Fruit fly (Drosophila melanogaster) whole organism, embryonic: Measurements from ENCODE around the gene eys.
A peak's percentile ranks its signal among the peaks of the same experiment; 100 is the strongest.

Experiments
- Awh ChIP-seq: fragments of 200-800 bp; sonication (Bioruptor generic); IDR thresholded peaks from 2 replicates; pipeline ENCODE4, ENCODE4 v1.3.6; 2022; ENCODE audit warnings: missing biosample characterization, missing genetic modification characterization
- BEAF-32 ChIP-seq: fragments of 200-800 bp; sonication (Bioruptor generic); optimal IDR thresholded peaks from 3 replicates; lab custom pipeline; 2017; ENCODE audit warnings: missing biosample characterization, missing genetic modification characterization, mild to moderate bottlenecking, moderate library complexity, missing genetic modification reagents
- CG10366 ChIP-seq: fragments of 200-800 bp; sonication (Bioruptor generic); IDR thresholded peaks from 2 replicates; pipeline ENCODE4 v1.3.6; 2022; ENCODE audit warnings: missing biosample characterization, missing genetic modification characterization
- CG11504 ChIP-seq: fragments of 200-800 bp; sonication (Bioruptor generic); optimal IDR thresholded peaks from 3 replicates; lab custom pipeline; 2019; ENCODE audit warnings: missing biosample characterization, mild to moderate bottlenecking, missing genetic modification characterization, moderate library complexity
- CG11696 ChIP-seq: fragments of 200-800 bp; sonication (Bioruptor generic); IDR thresholded peaks from 2 replicates; pipeline ENCODE4 v1.3.6; 2022; ENCODE audit warnings: missing biosample characterization, missing genetic modification characterization
- CG13424 ChIP-seq: fragments of 200-800 bp; sonication (Bioruptor generic); optimal IDR thresholded peaks from 2 replicates; lab custom pipeline; 2019; ENCODE audit warnings: missing biosample characterization, mild to moderate bottlenecking, missing genetic modification characterization, moderate library complexity
- CG14667 ChIP-seq: fragments of 200-800 bp; sonication (Bioruptor generic); IDR thresholded peaks from 2 replicates; pipeline ENCODE4 v1.3.6; 2022; ENCODE audit warnings: missing biosample characterization, missing genetic modification characterization
- CG17359 ChIP-seq: fragments of 200-800 bp; sonication (Bioruptor generic); optimal IDR thresholded peaks from 3 replicates; lab custom pipeline; 2018; ENCODE audit warnings: missing biosample characterization, mild to moderate bottlenecking, missing genetic modification characterization, moderate library complexity
- CG17385 ChIP-seq: fragments of 200-800 bp; sonication (Bioruptor generic); optimal IDR thresholded peaks from 3 replicates; lab custom pipeline; 2018; ENCODE audit warnings: missing biosample characterization, mild to moderate bottlenecking, missing genetic modification characterization
- CG18599 ChIP-seq: fragments of 200-800 bp; sonication (Bioruptor generic); optimal IDR thresholded peaks from 3 replicates; lab custom pipeline; 2017; ENCODE audit warnings: missing biosample characterization, missing genetic modification characterization, mild to moderate bottlenecking, moderate library complexity, missing genetic modification reagents
- CG32532 ChIP-seq: fragments of 200-800 bp; sonication (Bioruptor generic); IDR thresholded peaks from 2 replicates; pipeline ENCODE4 v1.3.6; 2022; ENCODE audit warnings: missing biosample characterization, missing genetic modification characterization
- CG32772 ChIP-seq: fragments of 200-800 bp; sonication (Bioruptor generic); IDR thresholded peaks from 2 replicates; pipeline ENCODE4 v1.3.6; 2022; ENCODE audit warnings: missing biosample characterization, missing genetic modification characterization
- CG3995 ChIP-seq: fragments of 200-800 bp; sonication (Bioruptor generic); optimal IDR thresholded peaks from 3 replicates; lab custom pipeline; 2016; ENCODE audit warnings: missing biosample characterization, missing genetic modification characterization
- CG7556 ChIP-seq: fragments of 200-800 bp; sonication (Bioruptor generic); optimal IDR thresholded peaks from 2 replicates; lab custom pipeline; 2017; ENCODE audit warnings: missing biosample characterization, mild to moderate bottlenecking, missing genetic modification characterization
- CG8478 ChIP-seq: fragments of >200 bp; optimal IDR thresholded peaks from 2 replicates; lab custom pipeline; 2018
- CG9215 ChIP-seq: fragments of 200-800 bp; sonication (Bioruptor generic); IDR thresholded peaks from 2 replicates; pipeline ENCODE4 v1.3.6; 2022; ENCODE audit warnings: missing biosample characterization, missing genetic modification characterization
- CG9817 ChIP-seq: fragments of 200-800 bp; sonication (Bioruptor generic); optimal IDR thresholded peaks from 2 replicates; lab custom pipeline; 2018; ENCODE audit warnings: missing biosample characterization, mild to moderate bottlenecking, missing genetic modification characterization, moderate library complexity
- Dp ChIP-seq: fragments of 200-800 bp; sonication (Bioruptor generic); optimal IDR thresholded peaks from 2 replicates; lab custom pipeline; 2018; ENCODE audit warnings: missing biosample characterization, mild to moderate bottlenecking, missing genetic modification characterization, moderate library complexity
- Ets65A ChIP-seq: fragments of 200-800 bp; sonication (Bioruptor generic); peaks from one replicate; lab custom pipeline; 2016; ENCODE audit warnings: missing biosample characterization, missing genetic modification characterization
- H15 ChIP-seq: fragments of 200-800 bp; sonication (Bioruptor generic); IDR thresholded peaks from 3 replicates; pipeline ENCODE4 v1.3.6; 2022; ENCODE audit warnings: missing biosample characterization, missing genetic modification characterization
- H2.0 ChIP-seq: fragments of 200-800 bp; sonication (Bioruptor generic); IDR thresholded peaks from 2 replicates; pipeline ENCODE4 v1.3.6; 2022; ENCODE audit warnings: missing biosample characterization, missing genetic modification characterization
- HLH3B ChIP-seq: fragments of 200-800 bp; sonication (Bioruptor generic); IDR thresholded peaks from 2 replicates; pipeline ENCODE4 v1.3.6; 2022; ENCODE audit warnings: missing biosample characterization, missing genetic modification characterization
- Hmr ChIP-seq: fragments of 200-800 bp; sonication (Bioruptor generic); optimal IDR thresholded peaks from 3 replicates; lab custom pipeline; 2017; ENCODE audit warnings: mild to moderate bottlenecking, missing biosample characterization, missing genetic modification reagents, missing genetic modification characterization
- Hr51 ChIP-seq, 2 experiments: fragments of 200-800 bp; sonication (Bioruptor generic); optimal IDR thresholded peaks; 2 replicates in 1 of 2; 3 replicates in 1 of 2; lab custom pipeline; 2016 to 2018; ENCODE audit warnings: missing biosample characterization in 2 of 2, missing genetic modification characterization in 2 of 2, mild to moderate bottlenecking in 1 of 2, moderate library complexity in 1 of 2
- Nf-YA ChIP-seq: fragments of 200-800 bp; sonication (Bioruptor generic); IDR thresholded peaks from 2 replicates; pipeline ENCODE4 v1.3.6; 2022; ENCODE audit warnings: missing biosample characterization, missing genetic modification characterization
- Oaz ChIP-seq: fragments of 200-800 bp; sonication (Bioruptor generic); IDR thresholded peaks from 2 replicates; pipeline ENCODE4 v1.3.6; 2022; ENCODE audit warnings: missing biosample characterization, missing genetic modification characterization
- Ptx1 ChIP-seq: fragments of 200-800 bp; sonication (Bioruptor generic); IDR thresholded peaks from 2 replicates; pipeline ENCODE4 v1.3.6; 2022; ENCODE audit warnings: missing biosample characterization, missing genetic modification characterization
- Ravus ChIP-seq: fragments of 200-800 bp; sonication (Bioruptor generic); IDR thresholded peaks from 2 replicates; pipeline ENCODE4 v1.3.6; 2022; ENCODE audit warnings: missing biosample characterization, missing genetic modification characterization
- Rfx ChIP-seq: fragments of 200-800 bp; sonication (Bioruptor generic); IDR thresholded peaks from 2 replicates; pipeline ENCODE4 v1.3.6; 2022; ENCODE audit warnings: missing biosample characterization, missing genetic modification characterization
- Ssrp ChIP-seq: fragments of 200-800 bp; sonication (Bioruptor generic); optimal IDR thresholded peaks from 2 replicates; lab custom pipeline; 2018; ENCODE audit warnings: missing biosample characterization, mild to moderate bottlenecking, missing genetic modification characterization, moderate library complexity
- ara ChIP-seq: fragments of 200-800 bp; sonication (Bioruptor generic); IDR thresholded peaks from 2 replicates; pipeline ENCODE4 v1.3.6; 2022; ENCODE audit warnings: missing biosample characterization, missing genetic modification characterization
- ci ChIP-seq: fragments of 200-800 bp; sonication (Bioruptor generic); IDR thresholded peaks from 3 replicates; pipeline ENCODE4 v1.3.6; 2022; ENCODE audit warnings: missing biosample characterization, missing genetic modification characterization
- danr ChIP-seq: fragments of 200-800 bp; sonication (Bioruptor generic); IDR thresholded peaks from 2 replicates; pipeline ENCODE4 v1.3.6; 2022; ENCODE audit warnings: missing biosample characterization, missing genetic modification characterization
- dmrt99B ChIP-seq: fragments of 200-800 bp; sonication (Bioruptor generic); optimal IDR thresholded peaks from 2 replicates; lab custom pipeline; 2018; ENCODE audit warnings: missing biosample characterization, mild to moderate bottlenecking, missing genetic modification characterization, moderate library complexity
- emc ChIP-seq: fragments of 200-800 bp; sonication (Bioruptor generic); optimal IDR thresholded peaks from 2 replicates; lab custom pipeline; 2016; ENCODE audit warnings: missing biosample characterization, missing genetic modification characterization
- esg ChIP-seq: fragments of 200-800 bp; sonication (Bioruptor generic); conservative IDR thresholded peaks from 2 replicates; pipeline ENCODE4 v1.3.6; 2022; ENCODE audit warnings: missing biosample characterization, missing genetic modification characterization
- hkb ChIP-seq, 2 experiments: fragments of 200-800 bp in 1 of 2; fragments of >200 bp in 1 of 2; sonication (Bioruptor generic) in 1 of 2; IDR thresholded peaks in 1 of 2; optimal IDR thresholded peaks in 1 of 2; 2 replicates each; pipeline versions ENCODE4 v1.3.6 to Lab custom; 2017 to 2022; ENCODE audit warnings: missing biosample characterization in 1 of 2, missing genetic modification characterization in 1 of 2
- ind ChIP-seq: fragments of 200-800 bp; sonication (Bioruptor generic); optimal IDR thresholded peaks from 3 replicates; lab custom pipeline; 2016; ENCODE audit warnings: missing biosample characterization, missing genetic modification characterization
- lab ChIP-seq: fragments of 200-800 bp; sonication (Bioruptor generic); optimal IDR thresholded peaks from 3 replicates; lab custom pipeline; 2017; ENCODE audit warnings: missing biosample characterization, missing genetic modification characterization, mild to moderate bottlenecking, moderate library complexity, missing genetic modification reagents
- lilli ChIP-seq: fragments of 200-800 bp; sonication (Bioruptor generic); optimal IDR thresholded peaks from 3 replicates; lab custom pipeline; 2016; ENCODE audit warnings: missing biosample characterization, missing genetic modification characterization
- lov ChIP-seq, 2 experiments: fragments of 200-800 bp in 1 of 2; fragments of >200 bp in 1 of 2; sonication (Bioruptor generic) in 1 of 2; IDR thresholded peaks in 1 of 2; optimal IDR thresholded peaks in 1 of 2; 2 replicates in 1 of 2; 3 replicates in 1 of 2; pipeline versions ENCODE4 v1.3.6 to Lab custom; 2017 to 2022; ENCODE audit warnings: missing biosample characterization in 1 of 2, missing genetic modification characterization in 1 of 2
- nerfin-1 ChIP-seq: fragments of 200-800 bp; sonication (Bioruptor generic); optimal IDR thresholded peaks from 3 replicates; lab custom pipeline; 2019; ENCODE audit warnings: missing biosample characterization, mild to moderate bottlenecking, missing genetic modification characterization, moderate library complexity
- otp ChIP-seq: fragments of 200-800 bp; sonication (Bioruptor generic); IDR thresholded peaks from 3 replicates; pipeline ENCODE4, ENCODE4 v1.3.6; 2022; ENCODE audit warnings: missing biosample characterization, missing genetic modification characterization
- pan ChIP-seq, 4 experiments: fragments of >200 bp in 3 of 4; fragments of 200-800 bp in 1 of 4; sonication (Bioruptor generic) in 1 of 4; optimal IDR thresholded peaks in 3 of 4; IDR thresholded peaks in 1 of 4; 2 replicates each; pipeline versions ENCODE4 v1.3.6 to Lab custom; 2017 to 2022; ENCODE audit warnings: missing biosample characterization in 2 of 4, missing genetic modification characterization in 2 of 4, mixed read lengths in 1 of 4
- sens ChIP-seq: fragments of 200-800 bp; sonication (Bioruptor generic); peaks from one replicate; lab custom pipeline; 2016; ENCODE audit warnings: missing biosample characterization, missing genetic modification characterization
- sisA ChIP-seq: fragments of 200-800 bp; sonication (Bioruptor generic); IDR thresholded peaks from 2 replicates; pipeline ENCODE4 v1.3.6; 2022; ENCODE audit warnings: missing biosample characterization, missing genetic modification characterization
- ttk ChIP-seq: fragments of 200-800 bp; sonication (Bioruptor generic); IDR thresholded peaks from 2 replicates; pipeline ENCODE4 v2.1.2; 2022; ENCODE audit warnings: missing biosample characterization, missing genetic modification characterization
- vvl ChIP-seq: fragments of 200-800 bp; sonication (Bioruptor generic); IDR thresholded peaks from 2 replicates; pipeline ENCODE4 v1.3.6; 2022; ENCODE audit warnings: missing biosample characterization, missing genetic modification characterization
- z ChIP-seq: fragments of 200-800 bp; sonication (Bioruptor generic); IDR thresholded peaks from 3 replicates; pipeline ENCODE4 v1.3.6; 2022; ENCODE audit warnings: missing biosample characterization, missing genetic modification characterization

The eys gene

dm6 chr2L:2402194-2402593, 90.7 kb downstream of the eys start:
- TF ChIP-seq CG18599 (GFP tag; lab: Kevin White, UChicago) (peak; percentile 60), z (GFP tag; lab: Robert Waterston, UW) (no peak), ind (GFP tag; lab: Kevin White, UChicago) (peak; percentile 15), CG32772 (0 out of 2 replicates have a peak, but pooled peaks have one; percentile 28), Ets65A (GFP tag; lab: Kevin White, UChicago) (peak; percentile 35), H2.0 (0 out of 2 replicates have a peak, but pooled peaks have one; percentile 4), lov (optimal IDR thresholded peaks at IDR 0.05; lab: Kevin White, UChicago) (no peak), lov (GFP tag; IDR thresholded peaks at IDR 0.05; lab: Robert Waterston, UW) (peak; percentile 57; the same call in 1 of the 3 replicates), CG11504 (tag; lab: Kevin White, UChicago) (peak; percentile 54), vvl (no peak), CG9215 (GFP tag; lab: Robert Waterston, UW) (no peak), Awh (peak; percentile 45; the same call in 1 of the 2 replicates), Hmr (GFP tag; lab: Kevin White, UChicago) (peak; percentile 8), CG10366 (GFP tag; lab: Robert Waterston, UW) (peak; percentile 34; the same call in 1 of the 2 replicates), sisA (GFP tag; lab: Robert Waterston, UW) (0 out of 2 replicates have a peak, but pooled peaks have one; percentile 26), Dp (GFP tag; lab: Kevin White, UChicago) (no peak), dmrt99B (peak; percentile 36), CG13424 (tag; lab: Kevin White, UChicago) (peak; percentile 27), CG17385 (GFP tag; lab: Kevin White, UChicago) (no peak), CG11696 (no peak), ttk (GFP tag; lab: Robert Waterston, UW) (peak; percentile 35; the same call in 1 of the 2 replicates), emc (GFP tag; lab: Kevin White, UChicago) (no peak), otp (GFP tag; lab: Robert Waterston, UW) (0 out of 3 replicates have a peak, but pooled peaks have one; percentile 31), Ravus (GFP tag; lab: Robert Waterston, UW) (no peak), Rfx (GFP tag; lab: Robert Waterston, UW) (peak; percentile 35; the same call in 1 of the 2 replicates), hkb (optimal IDR thresholded peaks at IDR 0.05; lab: Kevin White, UChicago) (no peak), hkb (GFP tag; IDR thresholded peaks at IDR 0.05; lab: Robert Waterston, UW) (peak; percentile 50), esg (peak; percentile 43; the same call in 1 of the 2 replicates), BEAF-32 (GFP tag; lab: Kevin White, UChicago) (no peak), Hr51 (GFP tag; optimal IDR thresholded peaks at IDR 0.05; lab: Kevin White, UChicago) (peak in 1 of 2 experiments; percentile 17), sens (GFP tag; lab: Kevin White, UChicago) (peak; percentile 72), pan (optimal IDR thresholded peaks at IDR 0.05; lab: Kevin White, UChicago) (no peak), pan (GFP tag; optimal IDR thresholded peaks at IDR 0.05 in 1 of 2, IDR thresholded peaks at IDR 0.05 in 1 of 2) (peak in 1 of 2 experiments; percentile 42), CG14667 (GFP tag; lab: Robert Waterston, UW) (0 out of 2 replicates have a peak, but pooled peaks have one; percentile 20), lab (peak; percentile 36), CG7556 (GFP tag; lab: Kevin White, UChicago) (peak; percentile 26), HLH3B (GFP tag; lab: Robert Waterston, UW) (0 out of 2 replicates have a peak, but pooled peaks have one; percentile 25), ara (GFP tag; lab: Robert Waterston, UW) (0 out of 2 replicates have a peak, but pooled peaks have one; percentile 38), ci (0 out of 3 replicates have a peak, but pooled peaks have one; percentile 20), Ssrp (tag; lab: Kevin White, UChicago) (peak; percentile 14), lilli (no peak), H15 (0 out of 3 replicates have a peak, but pooled peaks have one; percentile 43), CG17359 (peak; percentile 36), nerfin-1 (no peak), CG8478 (lab: Kevin White, UChicago) (no peak), Nf-YA (GFP tag; lab: Robert Waterston, UW) (peak; percentile 48; the same call in 1 of the 2 replicates), Oaz (no peak), CG3995 (GFP tag; lab: Kevin White, UChicago) (no peak), Ptx1 (GFP tag; lab: Robert Waterston, UW) (peak; percentile 57), CG32532 (GFP tag; lab: Robert Waterston, UW) (0 out of 2 replicates have a peak, but pooled peaks have one; percentile 19), danr (no peak), CG9817 (peak; percentile 20)
